Worm (Caenorhabditis elegans) whole organism, midembryonic: ENCODE measurements around the gene F14H3.4.

Experiments
- T22C8.4 ChIP-seq: fragments of 200-800 bp; sonication (Bioruptor generic); IDR thresholded peaks from 2 replicates; pipeline ENCODE4 v1.3.6; 2022; ENCODE audit warnings: missing genetic modification characterization, missing compliant biosample characterization
- cog-1 ChIP-seq: sonication (generic microtip); optimal IDR thresholded peaks from 2 replicates; lab custom pipeline; 2016; ENCODE audit warnings: missing genetic modification characterization, missing compliant biosample characterization
- flt-1 ChIP-seq: fragments of 200-800 bp; sonication (Bioruptor generic); IDR thresholded peaks from 2 replicates; pipeline ENCODE4 v1.3.6; 2022; ENCODE audit warnings: missing genetic modification characterization, missing compliant biosample characterization
- klf-2 ChIP-seq: fragments of 200-800 bp; sonication (Bioruptor generic); conservative IDR thresholded peaks from 2 replicates; pipeline ENCODE4 v1.3.6; 2022; ENCODE audit warnings: missing genetic modification reagents, missing genetic modification characterization, missing compliant biosample characterization
- ref-1 ChIP-seq: fragments of 200-800 bp; sonication (Bioruptor generic); conservative IDR thresholded peaks from 2 replicates; pipeline ENCODE4 v1.3.6; 2022; ENCODE audit warnings: missing genetic modification reagents, missing genetic modification characterization, missing compliant biosample characterization
- tab-1 ChIP-seq: fragments of 200-800 bp; sonication (Bioruptor generic); IDR thresholded peaks from 2 replicates; pipeline ENCODE4 v1.3.6; 2022; ENCODE audit warnings: missing genetic modification characterization, missing compliant biosample characterization
- ztf-23 ChIP-seq: fragments of 200-800 bp; sonication (Bioruptor generic); IDR thresholded peaks from 2 replicates; pipeline ENCODE4 v1.3.6; 2022; ENCODE audit warnings: missing genetic modification reagents, missing genetic modification characterization, missing compliant biosample characterization
- ztf-29 ChIP-seq: fragments of 200-800 bp; sonication (Bioruptor generic); IDR thresholded peaks from 2 replicates; pipeline ENCODE4 v1.3.6; 2022; ENCODE audit warnings: missing genetic modification reagents, missing genetic modification characterization, missing compliant biosample characterization

- TF ChIP-seq ref-1 (GFP tag; lab: Robert Waterston, UW), result no peak
- no peak for TF ChIP-seq ztf-29 (GFP tag; lab: Robert Waterston, UW)
- TF ChIP-seq tab-1 (GFP tag; lab: Robert Waterston, UW), result no peak
- no peak for TF ChIP-seq flt-1 (GFP tag; lab: Robert Waterston, UW)
- no peak for TF ChIP-seq cog-1 (tag; lab: Kevin White, UChicago)
- no peak for TF ChIP-seq ztf-23 (GFP tag; lab: Robert Waterston, UW)
- TF ChIP-seq T22C8.4 (GFP tag; lab: Robert Waterston, UW), result no peak
- TF ChIP-seq klf-2 (GFP tag; lab: Robert Waterston, UW), result no peak
These were observed 39.4 kb upstream of the F14H3.4 start, which contains the start of gene F22B8.7 for ce11 chrV:16094284-16094683.
